Fruit fly (Drosophila melanogaster): Measurements from ENCODE around the gene mRpS10.

mRpS10 gene

dm6 chr3R:15250454-15250853 is 21.0 kb downstream of the mRpS10 start (continued):
- TF ChIP-seq vri (GFP tag; optimal IDR thresholded peaks at IDR 0.05) (no peak), Eip78C (GFP tag) (peak; percentile 74), OdsH (GFP tag; optimal IDR thresholded peaks at IDR 0.05) (no peak), svp (GFP tag) (peak; percentile 72), CG6854 (GFP tag; optimal IDR thresholded peaks at IDR 0.05) (no peak), CG11762 (GFP tag; optimal IDR thresholded peaks at IDR 0.05; ENCODE audit: insufficient read depth) (no peak), cyc (GFP tag; optimal IDR thresholded peaks at IDR 0.05) (peak; percentile 30), CG8119 (GFP tag; IDR thresholded peaks at IDR 0.05) (peak; percentile 69), pdm3 (GFP tag; optimal IDR thresholded peaks at IDR 0.05) (no peak), CG6163 (GFP tag; IDR thresholded peaks at IDR 0.05) (peak; percentile 80), CG10631 (GFP tag; optimal IDR thresholded peaks at IDR 0.05) (peak; percentile 66), CG16779 (tag; optimal IDR thresholded peaks at IDR 0.05) (no peak), CG7368 (GFP tag; optimal IDR thresholded peaks at IDR 0.05) (no peak), salr (GFP tag; optimal IDR thresholded peaks at IDR 0.05) (no peak), Sox14 (GFP tag; optimal IDR thresholded peaks at IDR 0.05) (no peak), Eip93F (GFP tag; optimal IDR thresholded peaks at IDR 0.05) (no peak), CG3032 (tag; optimal IDR thresholded peaks at IDR 0.05) (no peak)

- TF ChIP-seq CG31627 (GFP tag; optimal IDR thresholded peaks at IDR 0.05) (peak; percentile 30), dsx (GFP tag; optimal IDR thresholded peaks at IDR 0.05; ENCODE audit: poor library complexity, severe bottlenecking) (no peak), cyc (GFP tag; optimal IDR thresholded peaks at IDR 0.05) (peak; percentile 28), CG1621 (tag; optimal IDR thresholded peaks at IDR 0.05) (peak; percentile 38)
These were observed 33.5 kb downstream of the mRpS10 start, which contains the start of the genes eIF2gamma and Set for dm6 chr3R:15262710-15263672. Gene eIF2gamma (minus strand): TSS chr3R:15263458. Gene Set (plus strand): TSS chr3R:15263552.

- no peak for TF ChIP-seq CG11902 (GFP tag; optimal IDR thresholded peaks at IDR 0.05)
- no peak for TF ChIP-seq Gug (GFP tag; IDR thresholded peaks at IDR 0.05)
- TF ChIP-seq CG15336 (GFP tag; IDR thresholded peaks at IDR 0.05) = no peak
- no peak for TF ChIP-seq CG34406 (GFP tag; optimal IDR thresholded peaks at IDR 0.05)
- no peak for TF ChIP-seq CG16779 (tag; optimal IDR thresholded peaks at IDR 0.05)
- no peak for TF ChIP-seq Ets21C (GFP tag; optimal IDR thresholded peaks at IDR 0.05)
- TF ChIP-seq salr (GFP tag; optimal IDR thresholded peaks at IDR 0.05) = no peak
- no peak for TF ChIP-seq Eip78C (GFP tag)
- TF ChIP-seq CG11762 (GFP tag; optimal IDR thresholded peaks at IDR 0.05; ENCODE audit: insufficient read depth) = no peak
- no peak for TF ChIP-seq Met (GFP tag; optimal IDR thresholded peaks at IDR 0.05)
These were observed 34.5 kb downstream of the mRpS10 start for dm6 chr3R:15263946-15264345.

- peak; percentile 16 for TF ChIP-seq esn (GFP tag; optimal IDR thresholded peaks at IDR 0.05)
- TF ChIP-seq vri (GFP tag; optimal IDR thresholded peaks at IDR 0.05) = peak; percentile 93
- peak; percentile 35 for TF ChIP-seq CG3032 (tag; optimal IDR thresholded peaks at IDR 0.05)
- TF ChIP-seq CG8119 (GFP tag; IDR thresholded peaks at IDR 0.05) = no peak
These were observed 36.1 kb downstream of the mRpS10 start, which contains the start of gene ATPsynO for dm6 chr3R:15265406-15266040. Gene ATPsynO (plus strand): TSS chr3R:15265591.

- TF ChIP-seq Gug (GFP tag; IDR thresholded peaks at IDR 0.05) (no peak), Eip93F (GFP tag; optimal IDR thresholded peaks at IDR 0.05) (no peak), CG4318 (GFP tag; optimal IDR thresholded peaks at IDR 0.05) (no peak), esn (GFP tag; optimal IDR thresholded peaks at IDR 0.05) (no peak), Hr4 (GFP tag; optimal IDR thresholded peaks at IDR 0.05) (no peak), cyc (GFP tag; optimal IDR thresholded peaks at IDR 0.05) (no peak), fd85E (GFP tag; optimal IDR thresholded peaks at IDR 0.05) (no peak), CG10631 (GFP tag; optimal IDR thresholded peaks at IDR 0.05) (no peak), CG11294 (GFP tag; IDR thresholded peaks at IDR 0.05) (no peak), achi (GFP tag; optimal IDR thresholded peaks at IDR 0.05) (no peak), CG8119 (GFP tag; IDR thresholded peaks at IDR 0.05) (no peak), Sox15 (GFP tag; optimal IDR thresholded peaks at IDR 0.05) (no peak), OdsH (GFP tag; optimal IDR thresholded peaks at IDR 0.05) (no peak), CG3032 (tag; optimal IDR thresholded peaks at IDR 0.05) (no peak), salr (GFP tag; optimal IDR thresholded peaks at IDR 0.05) (no peak)
These were observed 39.0 kb downstream of the mRpS10 start, which contains the start of the genes CG14864 and Zip88E for dm6 chr3R:15268426-15268825. Gene CG14864 (minus strand): TSS chr3R:15268538. Gene Zip88E (plus strand): TSS chr3R:15268662.

Measured in whole organism, prepupa.